Worm (Caenorhabditis elegans) whole organism, L3 larva: ENCODE measurements around the gene R166.2.

Experiments used
- R02D3.7 ChIP-seq: fragments of 150-350 bp; optimal IDR thresholded peaks from 2 replicates; lab custom pipeline; 2014; ENCODE audit warnings: missing biosample characterization, missing genetic modification characterization
- ZK546.5 ChIP-seq: sonication (generic microtip); optimal IDR thresholded peaks from 2 replicates; lab custom pipeline; 2017; ENCODE audit warnings: missing biosample characterization, missing genetic modification characterization
- aly-2 ChIP-seq: fragments of 150-350 bp; optimal IDR thresholded peaks from 2 replicates; lab custom pipeline; 2014; ENCODE audit warnings: missing biosample characterization, missing genetic modification characterization
- ama-1 ChIP-seq: fragments of 150-350 bp; optimal IDR thresholded peaks from 2 replicates; lab custom pipeline; 2018
- ceh-16 ChIP-seq: sonication (generic microtip); optimal IDR thresholded peaks from 2 replicates; lab custom pipeline; 2017; ENCODE audit warnings: missing biosample characterization, missing genetic modification characterization
- ceh-28 ChIP-seq: fragments of 150-350 bp; optimal IDR thresholded peaks from 2 replicates; lab custom pipeline; 2014; ENCODE audit warnings: missing biosample characterization, missing genetic modification reagents, missing genetic modification characterization
- ceh-82 ChIP-seq: fragments of 150-350 bp; optimal IDR thresholded peaks from 2 replicates; lab custom pipeline; 2014; ENCODE audit warnings: missing biosample characterization, missing genetic modification characterization
- ceh-9 ChIP-seq: sonication (generic microtip); optimal IDR thresholded peaks from 2 replicates; lab custom pipeline; 2018; ENCODE audit warnings: missing biosample characterization, missing genetic modification characterization
- daf-12 ChIP-seq: fragments of 150-350 bp; optimal IDR thresholded peaks from 2 replicates; lab custom pipeline; 2014; ENCODE audit warnings: missing biosample characterization, missing genetic modification reagents, missing genetic modification characterization
- egl-27 ChIP-seq: sonication (generic microtip); optimal IDR thresholded peaks from 4 replicates; lab custom pipeline; 2017; ENCODE audit warnings: missing biosample characterization, missing genetic modification reagents, missing genetic modification characterization
- egl-5 ChIP-seq: fragments of 150-350 bp; optimal IDR thresholded peaks from 2 replicates; lab custom pipeline; 2017; ENCODE audit warnings: missing biosample characterization, missing genetic modification reagents, missing genetic modification characterization, inconsistent platforms
- elt-1 ChIP-seq: fragments of 150-350 bp; optimal IDR thresholded peaks from 2 replicates; lab custom pipeline; 2014; ENCODE audit warnings: missing biosample characterization, missing genetic modification characterization
- elt-2 ChIP-seq: sonication (generic microtip); optimal IDR thresholded peaks from 2 replicates; lab custom pipeline; 2016; ENCODE audit warnings: missing genetic modification reagents, mild to moderate bottlenecking, missing genetic modification characterization, missing compliant biosample characterization
- elt-3 ChIP-seq, 3 experiments: fragments of 150-350 bp in 1 of 3; sonication (generic microtip) in 2 of 3; optimal IDR thresholded peaks; 2 replicates in 2 of 3; 4 replicates in 1 of 3; lab custom pipeline; 2014 to 2017; ENCODE audit warnings: missing biosample characterization in 3 of 3, missing genetic modification characterization in 3 of 3
- eor-1 ChIP-seq, 2 experiments: fragments of 150-350 bp; optimal IDR thresholded peaks; 2 replicates each; lab custom pipeline; 2014 to 2018; ENCODE audit warnings: missing biosample characterization in 2 of 2, missing genetic modification characterization in 2 of 2
- fkh-10 ChIP-seq: sonication (generic microtip); optimal IDR thresholded peaks from 2 replicates; lab custom pipeline; 2017; ENCODE audit warnings: missing biosample characterization, missing genetic modification reagents, missing genetic modification characterization
- fkh-2 ChIP-seq: fragments of 150-350 bp; optimal IDR thresholded peaks from 2 replicates; lab custom pipeline; 2014; ENCODE audit warnings: missing biosample characterization, missing genetic modification reagents, missing genetic modification characterization
- fos-1 ChIP-seq: fragments of 150-350 bp; optimal IDR thresholded peaks from 2 replicates; lab custom pipeline; 2014; ENCODE audit warnings: missing biosample characterization, missing genetic modification characterization
- hmg-11 ChIP-seq: sonication (generic microtip); optimal IDR thresholded peaks from 2 replicates; lab custom pipeline; 2016; ENCODE audit warnings: missing genetic modification characterization, missing compliant biosample characterization
- jun-1 ChIP-seq: fragments of 150-350 bp; optimal IDR thresholded peaks from 2 replicates; lab custom pipeline; 2014; ENCODE audit warnings: missing biosample characterization, missing genetic modification reagents, missing genetic modification characterization
- lin-15B ChIP-seq: fragments of 150-350 bp; optimal IDR thresholded peaks from 2 replicates; lab custom pipeline; 2014; ENCODE audit warnings: missing biosample characterization, missing genetic modification characterization
- lin-39 ChIP-seq: fragments of 150-350 bp; optimal IDR thresholded peaks from 2 replicates; lab custom pipeline; 2018; ENCODE audit warnings: missing biosample characterization, missing genetic modification reagents, missing genetic modification characterization
- lsy-12 ChIP-seq: sonication (generic microtip); optimal IDR thresholded peaks from 2 replicates; lab custom pipeline; 2016; ENCODE audit warnings: mild to moderate bottlenecking, missing genetic modification characterization, missing compliant biosample characterization
- mdl-1 ChIP-seq: fragments of 150-350 bp; optimal IDR thresholded peaks from 2 replicates; lab custom pipeline; 2014; ENCODE audit warnings: missing biosample characterization, missing genetic modification characterization
- mml-1 ChIP-seq: fragments of 150-350 bp; sonication (generic microtip); optimal IDR thresholded peaks from 3 replicates; lab custom pipeline; 2014; ENCODE audit warnings: missing biosample characterization, missing genetic modification characterization
- nfya-1 ChIP-seq: sonication (generic microtip); optimal IDR thresholded peaks from 2 replicates; lab custom pipeline; 2017; ENCODE audit warnings: missing genetic modification characterization, mild to moderate bottlenecking, missing compliant biosample characterization, antibody characterized with exemption, moderate library complexity; ENCODE audit not compliant: insufficient read depth
- nhr-11 ChIP-seq: fragments of 150-350 bp; optimal IDR thresholded peaks from 2 replicates; lab custom pipeline; 2014; ENCODE audit warnings: missing biosample characterization, missing genetic modification characterization
- nhr-12 ChIP-seq: fragments of 150-350 bp; optimal IDR thresholded peaks from 2 replicates; lab custom pipeline; 2014; ENCODE audit warnings: missing biosample characterization, missing genetic modification characterization
- nhr-23 ChIP-seq: fragments of 150-350 bp; optimal IDR thresholded peaks from 2 replicates; lab custom pipeline; 2014; ENCODE audit warnings: missing biosample characterization, missing genetic modification reagents, missing genetic modification characterization
- nhr-237 ChIP-seq: fragments of 150-350 bp; optimal IDR thresholded peaks from 2 replicates; lab custom pipeline; 2014; ENCODE audit warnings: missing biosample characterization, missing genetic modification characterization
- nhr-25 ChIP-seq: sonication (generic microtip); optimal IDR thresholded peaks from 2 replicates; lab custom pipeline; 2017; ENCODE audit warnings: missing biosample characterization, missing genetic modification characterization
- nhr-28 ChIP-seq: fragments of 150-350 bp; optimal IDR thresholded peaks from 2 replicates; lab custom pipeline; 2014; ENCODE audit warnings: missing biosample characterization, missing genetic modification characterization
- nhr-43 ChIP-seq: sonication (generic microtip); optimal IDR thresholded peaks from 2 replicates; lab custom pipeline; 2016; ENCODE audit warnings: mild to moderate bottlenecking, missing genetic modification characterization, missing compliant biosample characterization; ENCODE audit not compliant: poor library complexity, severe bottlenecking
- nhr-67 ChIP-seq: fragments of 150-350 bp; optimal IDR thresholded peaks from 2 replicates; lab custom pipeline; 2014; ENCODE audit warnings: missing biosample characterization, missing genetic modification characterization
- nhr-76 ChIP-seq: fragments of 150-350 bp; sonication (generic microtip); optimal IDR thresholded peaks from 5 replicates; lab custom pipeline; 2014; ENCODE audit warnings: missing biosample characterization, missing genetic modification characterization
- nhr-77 ChIP-seq: fragments of 150-350 bp; optimal IDR thresholded peaks from 2 replicates; lab custom pipeline; 2014; ENCODE audit warnings: missing biosample characterization, missing genetic modification characterization
- pha-4 ChIP-seq: fragments of 150-350 bp; optimal IDR thresholded peaks from 2 replicates; lab custom pipeline; 2014; ENCODE audit warnings: missing biosample characterization, missing genetic modification reagents, missing genetic modification characterization
- pqm-1 ChIP-seq: fragments of 150-350 bp; optimal IDR thresholded peaks from 2 replicates; lab custom pipeline; 2017; ENCODE audit warnings: missing biosample characterization, missing genetic modification characterization, inconsistent platforms
- sea-2 ChIP-seq: fragments of 150-350 bp; sonication (generic microtip); optimal IDR thresholded peaks from 4 replicates; lab custom pipeline; 2014; ENCODE audit warnings: missing biosample characterization, missing genetic modification reagents, missing genetic modification characterization
- skn-1 ChIP-seq: fragments of 150-350 bp; optimal IDR thresholded peaks from 2 replicates; lab custom pipeline; 2014; ENCODE audit warnings: missing biosample characterization, missing genetic modification characterization
- snpc-4 ChIP-seq: fragments of 150-350 bp; optimal IDR thresholded peaks from 2 replicates; lab custom pipeline; 2014; ENCODE audit warnings: missing biosample characterization, missing genetic modification characterization
- tbx-2 ChIP-seq: sonication (generic microtip); optimal IDR thresholded peaks from 2 replicates; lab custom pipeline; 2016; ENCODE audit warnings: mild to moderate bottlenecking, missing genetic modification characterization, missing compliant biosample characterization
- unc-39 ChIP-seq: sonication (generic microtip); optimal IDR thresholded peaks from 4 replicates; lab custom pipeline; 2017; ENCODE audit warnings: missing biosample characterization, missing genetic modification characterization
- unc-62 ChIP-seq: fragments of 150-350 bp; sonication (generic microtip); optimal IDR thresholded peaks from 4 replicates; lab custom pipeline; 2014; ENCODE audit warnings: missing biosample characterization, missing genetic modification reagents, missing genetic modification characterization
- zag-1 ChIP-seq: fragments of 150-350 bp; optimal IDR thresholded peaks from 2 replicates; lab custom pipeline; 2014; ENCODE audit warnings: missing biosample characterization, missing genetic modification characterization
- ztf-11 ChIP-seq: fragments of 150-350 bp; optimal IDR thresholded peaks from 2 replicates; lab custom pipeline; 2014; ENCODE audit warnings: missing biosample characterization, missing genetic modification characterization
- ztf-4 ChIP-seq: fragments of 150-350 bp; optimal IDR thresholded peaks from 2 replicates; lab custom pipeline; 2014; ENCODE audit warnings: missing biosample characterization, missing genetic modification characterization

R166.2 gene

DNA sequence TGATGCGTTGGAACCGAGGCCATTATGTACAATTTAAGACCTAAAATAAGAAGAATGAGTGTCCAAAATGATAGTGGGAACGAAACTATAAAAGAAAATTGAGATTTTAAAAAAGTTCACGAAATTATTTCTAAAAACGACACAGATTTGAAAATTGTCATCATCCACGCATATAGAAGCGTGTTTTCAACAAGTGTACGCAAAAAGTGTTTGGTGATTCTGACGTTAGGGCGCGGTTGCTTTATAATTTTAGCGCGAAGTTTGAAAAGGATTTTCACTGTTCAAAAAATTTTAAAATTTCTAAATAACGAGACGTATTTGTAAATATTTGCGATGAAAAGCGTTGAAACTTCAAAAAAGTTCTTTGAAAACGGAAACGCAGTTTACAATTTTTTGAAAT, 25.9 kb upstream of the R166.2 start, which contains the start of gene cdc-48.1:
cdc-48.1 (minus strand) TSS at position 40 of the 400 bp plus-strand sequence.
- peak; percentile 98 for TF ChIP-seq ceh-28 (tag; lab: Kevin White, UChicago)
- peak; percentile 100 for TF ChIP-seq pha-4 (tag; lab: Kevin White, UChicago)
- peak; percentile 100 for TF ChIP-seq unc-62 (GFP tag; lab: Kevin White, UChicago)
- TF ChIP-seq nhr-237 (tag; lab: Kevin White, UChicago) = peak; percentile 74
- TF ChIP-seq ztf-11 (tag; lab: Kevin White, UChicago) = peak; percentile 54
- peak; percentile 100 for TF ChIP-seq skn-1 (tag; lab: Kevin White, UChicago)
- TF ChIP-seq zag-1 (tag; lab: Kevin White, UChicago) = peak; percentile 94
- peak; percentile 100 for TF ChIP-seq lsy-12 (tag; lab: Kevin White, UChicago)
- peak; percentile 98 for TF ChIP-seq snpc-4 (tag; lab: Kevin White, UChicago)
- peak; percentile 95 for TF ChIP-seq nhr-28
- peak; percentile 100 for TF ChIP-seq pqm-1 (tag; lab: Kevin White, UChicago)
- peak; percentile 98 for TF ChIP-seq hmg-11 (tag; lab: Kevin White, UChicago)
- TF ChIP-seq elt-3 (tag; optimal IDR thresholded peaks at IDR 0.05; lab: Kevin White, UChicago) = peak; percentile 96 to 100 (median 99)
- TF ChIP-seq jun-1 = peak; percentile 99
- TF ChIP-seq ceh-9 (tag; lab: Kevin White, UChicago) = no peak
- TF ChIP-seq nhr-12 = no peak
- TF ChIP-seq fkh-2 (tag; lab: Kevin White, UChicago) = peak; percentile 95
- TF ChIP-seq nfya-1 (tag; lab: Kevin White, UChicago) = peak; percentile 99
- TF ChIP-seq ztf-4 (tag; lab: Kevin White, UChicago) = peak; percentile 96
- TF ChIP-seq nhr-76 = peak; percentile 94
- TF ChIP-seq nhr-25 (tag; lab: Kevin White, UChicago) = peak; percentile 100
- TF ChIP-seq ceh-16 (tag; lab: Kevin White, UChicago) = peak; percentile 79
- TF ChIP-seq ceh-82 (tag; lab: Kevin White, UChicago) = peak; percentile 99
- peak; percentile 80 for TF ChIP-seq ZK546.5 (tag; lab: Kevin White, UChicago)
- TF ChIP-seq R02D3.7 (tag; lab: Kevin White, UChicago) = peak; percentile 98
- peak in 1 of 2 experiments; percentile 62 for TF ChIP-seq eor-1 (tag; optimal IDR thresholded peaks at IDR 0.05; lab: Kevin White, UChicago)
- peak; percentile 97 for TF ChIP-seq elt-2 (tag; lab: Kevin White, UChicago)
- peak; percentile 94 for TF ChIP-seq mdl-1
- TF ChIP-seq nhr-23 (tag; lab: Kevin White, UChicago) = peak; percentile 100
- TF ChIP-seq nhr-77 (tag; lab: Kevin White, UChicago) = peak; percentile 97
- peak; percentile 100 for TF ChIP-seq lin-15B (tag; lab: Kevin White, UChicago)
- TF ChIP-seq mml-1 (tag; lab: Kevin White, UChicago) = no peak
- TF ChIP-seq aly-2 (tag; lab: Kevin White, UChicago) = peak; percentile 99
- peak; percentile 100 for TF ChIP-seq fos-1 (tag; lab: Kevin White, UChicago)
- peak; percentile 94 for TF ChIP-seq sea-2
- TF ChIP-seq nhr-43 (tag; lab: Kevin White, UChicago) = peak; percentile 99
- peak; percentile 97 for TF ChIP-seq tbx-2 (tag; lab: Kevin White, UChicago)
- TF ChIP-seq daf-12 (tag; lab: Kevin White, UChicago) = peak; percentile 96
- peak; percentile 99 for TF ChIP-seq egl-27
- TF ChIP-seq nhr-11 = peak; percentile 100
- peak; percentile 73 for TF ChIP-seq nhr-67
- peak; percentile 97 for TF ChIP-seq elt-1
- TF ChIP-seq lin-39 = peak; percentile 99
- peak; percentile 97 for TF ChIP-seq egl-5 (tag; lab: Kevin White, UChicago)
- peak; percentile 93 for TF ChIP-seq ama-1
- peak; percentile 100 for TF ChIP-seq fkh-10 (GFP tag; lab: Kevin White, UChicago)
- peak; percentile 69 for TF ChIP-seq unc-39
- TF ChIP-seq, all 47 proteins: peak for 44
